Fruit fly (Drosophila melanogaster): Measurements from ENCODE around the gene eIF3f1.
A peak's percentile ranks its signal among the peaks of the same experiment; 100 is the strongest.

eIF3f1 gene

DNA sequence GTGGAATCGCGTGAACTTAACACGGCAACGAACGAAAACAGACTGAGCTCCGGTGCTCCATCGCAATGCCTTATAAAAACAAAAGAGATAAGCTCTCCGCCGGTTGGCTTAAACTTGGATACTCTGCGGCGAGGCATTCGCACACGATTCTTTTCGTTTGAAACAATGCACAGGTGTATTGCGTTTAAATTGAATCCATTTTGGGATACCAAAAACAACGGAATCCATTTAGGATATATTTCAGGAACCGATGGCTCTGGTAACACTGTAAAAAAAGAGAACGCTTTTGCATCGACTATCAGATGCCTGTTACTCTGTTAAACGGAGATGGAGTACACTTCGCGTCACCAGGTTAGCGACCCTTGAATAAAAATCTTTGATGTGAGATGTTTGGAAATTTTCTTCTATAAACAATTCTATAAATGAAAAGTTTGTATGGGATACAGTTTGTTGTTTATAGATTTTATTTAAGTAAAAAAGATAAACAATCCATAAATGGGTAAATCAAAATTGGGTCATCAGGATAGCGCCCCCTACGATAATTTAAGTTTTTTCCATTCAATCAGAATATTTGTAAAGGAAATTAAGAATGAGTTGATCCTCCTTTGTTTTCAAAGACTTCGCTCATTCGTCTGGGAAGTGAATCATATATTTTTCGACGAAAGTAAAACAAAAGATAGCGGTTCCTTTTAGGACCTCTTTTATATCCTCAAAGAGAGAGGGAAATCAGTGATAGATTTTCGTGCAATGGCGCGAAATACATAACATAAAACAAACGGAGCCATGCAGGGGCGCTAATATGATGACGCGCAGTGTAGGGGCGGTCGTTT lies 18.1 kb upstream of the eIF3f1 start, which contains the start of gene Nep2 (continued):
- TF ChIP-seq acj6 (GFP tag; optimal IDR thresholded peaks at IDR 0.05): peak; percentile 64
- TF ChIP-seq CG7368 (GFP tag; optimal IDR thresholded peaks at IDR 0.05): peak; percentile 11
- peak; percentile 42 for TF ChIP-seq CG3032 (tag; optimal IDR thresholded peaks at IDR 0.05)
- peak; percentile 59 for TF ChIP-seq CG10631 (GFP tag; optimal IDR thresholded peaks at IDR 0.05)
- TF ChIP-seq fkh (GFP tag; optimal IDR thresholded peaks at IDR 0.05): no peak
- TF ChIP-seq Smox (GFP tag; optimal IDR thresholded peaks at IDR 0.05): peak; percentile 64
- TF ChIP-seq CG11762 (GFP tag; optimal IDR thresholded peaks at IDR 0.05; ENCODE audit: insufficient read depth): peak; percentile 16
- TF ChIP-seq CG1621 (tag; optimal IDR thresholded peaks at IDR 0.05): peak; percentile 48
- peak; percentile 43 for TF ChIP-seq OdsH (GFP tag; optimal IDR thresholded peaks at IDR 0.05)
- peak; percentile 63 for TF ChIP-seq Met (GFP tag; optimal IDR thresholded peaks at IDR 0.05)
- TF ChIP-seq salr (GFP tag; optimal IDR thresholded peaks at IDR 0.05): peak in 1 of 2 experiments; percentile 76
- peak; percentile 32 for TF ChIP-seq cyc (GFP tag; optimal IDR thresholded peaks at IDR 0.05)
- peak; percentile 64 for TF ChIP-seq CG3919 (GFP tag; optimal IDR thresholded peaks at IDR 0.05)
- peak; percentile 57 for TF ChIP-seq lz (GFP tag; optimal IDR thresholded peaks at IDR 0.05)
- peak; percentile 59 for TF ChIP-seq fd59A (GFP tag; optimal IDR thresholded peaks at IDR 0.05)
- TF ChIP-seq Hr39 (GFP tag; optimal IDR thresholded peaks at IDR 0.05): peak; percentile 21
- TF ChIP-seq CG4318 (GFP tag; optimal IDR thresholded peaks at IDR 0.05): peak; percentile 58
- peak; percentile 29 for TF ChIP-seq Sox15 (GFP tag; optimal IDR thresholded peaks at IDR 0.05)

DNA sequence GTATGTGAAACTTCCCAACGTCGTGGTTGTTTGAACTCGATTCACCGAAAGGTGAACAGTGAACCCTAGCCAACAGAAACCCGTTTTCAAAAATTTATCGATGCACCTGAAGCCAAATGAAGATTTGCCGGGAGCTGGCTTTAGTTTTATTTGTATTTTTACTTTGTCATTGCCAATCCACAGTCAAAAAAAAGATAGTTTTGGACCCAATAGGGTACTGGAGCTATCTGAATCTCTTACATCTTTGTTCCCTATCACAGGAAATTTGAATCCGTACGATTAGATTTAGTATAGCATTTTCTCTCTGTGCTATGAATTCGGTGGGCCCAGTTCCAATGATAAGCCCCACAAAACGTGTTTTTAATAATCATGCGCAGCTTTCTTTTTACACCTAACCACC lies 17.0 kb upstream of the eIF3f1 start:
- TF ChIP-seq lz (GFP tag; optimal IDR thresholded peaks at IDR 0.05) (no peak), Met (GFP tag; optimal IDR thresholded peaks at IDR 0.05) (no peak), CG6163 (GFP tag; IDR thresholded peaks at IDR 0.05) (no peak), CG6792 (GFP tag; optimal IDR thresholded peaks at IDR 0.05) (no peak), fkh (GFP tag; optimal IDR thresholded peaks at IDR 0.05) (no peak), CG8119 (GFP tag; IDR thresholded peaks at IDR 0.05) (peak; percentile 45; the same call in 2 of the 3 replicates), Lpt (GFP tag; optimal IDR thresholded peaks at IDR 0.05) (peak; percentile 25), Hr39 (GFP tag; optimal IDR thresholded peaks at IDR 0.05) (no peak), CG32006 (GFP tag; optimal IDR thresholded peaks at IDR 0.05) (peak; percentile 58), Eip93F (GFP tag; optimal IDR thresholded peaks at IDR 0.05) (no peak), CG11294 (GFP tag; IDR thresholded peaks at IDR 0.05) (no peak), Gug (GFP tag; IDR thresholded peaks at IDR 0.05) (no peak), achi (GFP tag; optimal IDR thresholded peaks at IDR 0.05) (peak; percentile 2), Blimp-1 (GFP tag; optimal IDR thresholded peaks at IDR 0.05) (no peak), dac (GFP tag; optimal IDR thresholded peaks at IDR 0.05) (peak; percentile 19), CG6854 (GFP tag; optimal IDR thresholded peaks at IDR 0.05) (no peak), CG11902 (GFP tag; optimal IDR thresholded peaks at IDR 0.05) (no peak), CG6276 (GFP tag; optimal IDR thresholded peaks at IDR 0.05) (peak; percentile 25), Hr4 (GFP tag; optimal IDR thresholded peaks at IDR 0.05) (peak; percentile 55), pdm3 (GFP tag; optimal IDR thresholded peaks at IDR 0.05) (no peak), Eip78C (GFP tag) (peak; percentile 73), CG4318 (GFP tag; optimal IDR thresholded peaks at IDR 0.05) (no peak), CG15336 (GFP tag; IDR thresholded peaks at IDR 0.05) (0 out of 2 replicates have a peak, but pooled peaks have one; percentile 27)

DNA sequence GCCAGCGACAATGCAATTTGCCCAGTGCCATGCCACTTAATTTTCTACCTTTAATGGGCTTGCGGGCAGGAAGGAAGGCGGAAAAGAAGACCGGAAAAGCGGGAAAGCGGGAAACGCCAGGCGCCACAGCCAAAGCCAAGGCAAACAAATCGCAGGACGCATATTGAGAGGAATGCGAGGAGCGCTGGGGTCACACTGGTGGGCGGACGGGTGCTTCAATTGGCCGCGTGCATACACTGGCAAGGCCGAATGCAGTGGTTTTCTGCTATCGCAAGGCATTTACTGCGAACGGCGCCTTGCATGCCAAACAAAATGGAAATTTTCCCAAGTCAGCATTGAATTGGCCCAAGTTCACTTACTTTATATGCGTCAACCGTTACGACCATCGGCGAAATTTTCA lies 14.5 kb upstream of the eIF3f1 start:
- no peak for TF ChIP-seq net (GFP tag; optimal IDR thresholded peaks at IDR 0.05)
- TF ChIP-seq CG8319 (GFP tag; optimal IDR thresholded peaks at IDR 0.05): no peak
- TF ChIP-seq dsx (GFP tag; optimal IDR thresholded peaks at IDR 0.05; ENCODE audit: poor library complexity, severe bottlenecking): no peak
- peak; percentile 27 for TF ChIP-seq svp (GFP tag)
- no peak for TF ChIP-seq topi (GFP tag; optimal IDR thresholded peaks at IDR 0.05)

Measured in whole organism, prepupa.